Worm (Caenorhabditis elegans) whole organism, mixed stage, embryonic: Measurements from ENCODE around the gene idh-1.

Source experiments
- M03D4.4 ChIP-seq: sonication (generic microtip); optimal IDR thresholded peaks from 2 replicates; lab custom pipeline; 2017; ENCODE audit warnings: mild to moderate bottlenecking, missing genetic modification characterization, missing compliant biosample characterization
- bed-3 ChIP-seq: fragments of 200-800 bp; sonication (Bioruptor generic); optimal IDR thresholded peaks from 3 replicates; lab custom pipeline; 2018; ENCODE audit warnings: mild to moderate bottlenecking, missing genetic modification characterization, moderate library complexity, missing compliant biosample characterization
- blmp-1 ChIP-seq: fragments of 150-350 bp; optimal IDR thresholded peaks from 2 replicates; lab custom pipeline; 2014; ENCODE audit warnings: missing biosample characterization, missing genetic modification characterization
- ceh-39 ChIP-seq: fragments of 150-350 bp; optimal IDR thresholded peaks from 2 replicates; lab custom pipeline; 2014; ENCODE audit warnings: missing biosample characterization, missing genetic modification characterization
- ceh-43 ChIP-seq: fragments of 200-800 bp; sonication (Bioruptor generic); optimal IDR thresholded peaks from 2 replicates; lab custom pipeline; 2018; ENCODE audit warnings: mild to moderate bottlenecking, missing genetic modification characterization, moderate library complexity, missing compliant biosample characterization
- ceh-83 ChIP-seq: fragments of 200-800 bp; sonication (Bioruptor generic); optimal IDR thresholded peaks from 2 replicates; lab custom pipeline; 2018; ENCODE audit warnings: mild to moderate bottlenecking, missing genetic modification characterization, missing compliant biosample characterization
- ces-1 ChIP-seq: fragments of 150-350 bp; optimal IDR thresholded peaks from 2 replicates; lab custom pipeline; 2014; ENCODE audit warnings: missing biosample characterization, missing genetic modification reagents, missing genetic modification characterization
- cnd-1 ChIP-seq: fragments of 200-800 bp; sonication (Bioruptor generic); optimal IDR thresholded peaks from 2 replicates; lab custom pipeline; 2018; ENCODE audit warnings: mild to moderate bottlenecking, missing genetic modification characterization, missing compliant biosample characterization
- drap-1 ChIP-seq: fragments of 200-800 bp; sonication (Bioruptor generic); optimal IDR thresholded peaks from 3 replicates; lab custom pipeline; 2018; ENCODE audit warnings: mild to moderate bottlenecking, missing genetic modification characterization, missing compliant biosample characterization
- elt-1 ChIP-seq: sonication (generic microtip); optimal IDR thresholded peaks from 2 replicates; lab custom pipeline; 2017; ENCODE audit warnings: missing genetic modification characterization, mild to moderate bottlenecking, missing compliant biosample characterization, antibody characterized with exemption, moderate library complexity, borderline replicate concordance; ENCODE audit not compliant: insufficient read depth
- elt-3 ChIP-seq: fragments of 150-350 bp; optimal IDR thresholded peaks from 2 replicates; lab custom pipeline; 2014; ENCODE audit warnings: missing biosample characterization, missing genetic modification characterization
- flh-1 ChIP-seq: fragments of 200-800 bp; sonication (Bioruptor generic); optimal IDR thresholded peaks from 2 replicates; lab custom pipeline; 2018; ENCODE audit warnings: mild to moderate bottlenecking, missing genetic modification characterization, moderate library complexity, missing compliant biosample characterization
- ham-2 ChIP-seq: fragments of 200-800 bp; sonication (Bioruptor generic); optimal IDR thresholded peaks from 2 replicates; lab custom pipeline; 2018; ENCODE audit warnings: mild to moderate bottlenecking, missing genetic modification characterization, missing compliant biosample characterization
- hlh-1 ChIP-seq: fragments of 150-350 bp; optimal IDR thresholded peaks from 2 replicates; lab custom pipeline; 2014; ENCODE audit warnings: missing biosample characterization, missing genetic modification reagents, missing genetic modification characterization
- lin-13 ChIP-seq: fragments of 150-350 bp; optimal IDR thresholded peaks from 2 replicates; lab custom pipeline; 2014; ENCODE audit warnings: missing biosample characterization, missing genetic modification characterization
- lin-32 ChIP-seq: fragments of 200-800 bp; sonication (Bioruptor generic); optimal IDR thresholded peaks from 2 replicates; lab custom pipeline; 2018; ENCODE audit warnings: mild to moderate bottlenecking, missing genetic modification characterization, missing compliant biosample characterization
- lsy-2 ChIP-seq: fragments of 150-350 bp; optimal IDR thresholded peaks from 2 replicates; lab custom pipeline; 2014; ENCODE audit warnings: missing biosample characterization, missing genetic modification characterization
- mab-5 ChIP-seq: fragments of 150-350 bp; optimal IDR thresholded peaks from 2 replicates; lab custom pipeline; 2014; ENCODE audit warnings: missing biosample characterization, missing genetic modification characterization
- mep-1 ChIP-seq: fragments of 150-350 bp; optimal IDR thresholded peaks from 2 replicates; lab custom pipeline; 2017; ENCODE audit warnings: missing biosample characterization, missing genetic modification reagents, missing genetic modification characterization, inconsistent platforms
- mls-2 ChIP-seq: sonication (generic microtip); optimal IDR thresholded peaks from 2 replicates; lab custom pipeline; 2016; ENCODE audit warnings: mild to moderate bottlenecking, missing genetic modification characterization, moderate library complexity, missing compliant biosample characterization
- nhr-12 ChIP-seq: fragments of 150-350 bp; optimal IDR thresholded peaks from 2 replicates; lab custom pipeline; 2014; ENCODE audit warnings: missing biosample characterization, missing genetic modification characterization
- nhr-2 ChIP-seq: fragments of 150-350 bp; optimal IDR thresholded peaks from 2 replicates; lab custom pipeline; 2014; ENCODE audit warnings: missing biosample characterization, missing genetic modification characterization
- nhr-237 ChIP-seq: fragments of 150-350 bp; optimal IDR thresholded peaks from 2 replicates; lab custom pipeline; 2014; ENCODE audit warnings: missing biosample characterization, missing genetic modification characterization
- nhr-28 ChIP-seq: fragments of 150-350 bp; optimal IDR thresholded peaks from 2 replicates; lab custom pipeline; 2014; ENCODE audit warnings: missing biosample characterization, missing genetic modification characterization
- nhr-76 ChIP-seq: sonication (generic microtip); optimal IDR thresholded peaks from 2 replicates; lab custom pipeline; 2017; ENCODE audit warnings: missing biosample characterization, missing genetic modification characterization
- pha-4 ChIP-seq: fragments of 150-350 bp; optimal IDR thresholded peaks from 2 replicates; lab custom pipeline; 2018; ENCODE audit warnings: missing biosample characterization, missing genetic modification reagents, missing genetic modification characterization
- sptf-1 ChIP-seq: sonication (generic microtip); optimal IDR thresholded peaks from 2 replicates; lab custom pipeline; 2017; ENCODE audit warnings: mild to moderate bottlenecking, missing genetic modification characterization, moderate library complexity, missing compliant biosample characterization
- tbx-8 ChIP-seq: fragments of 200-800 bp; sonication (Bioruptor generic); optimal IDR thresholded peaks from 2 replicates; lab custom pipeline; 2018; ENCODE audit warnings: mild to moderate bottlenecking, missing genetic modification characterization, moderate library complexity, missing compliant biosample characterization
- unc-120 ChIP-seq: sonication (generic microtip); optimal IDR thresholded peaks from 2 replicates; lab custom pipeline; 2017; ENCODE audit warnings: missing genetic modification characterization, missing compliant biosample characterization; ENCODE audit not compliant: poor library complexity, severe bottlenecking
- unc-39 ChIP-seq: fragments of 150-350 bp; optimal IDR thresholded peaks from 2 replicates; lab custom pipeline; 2014; ENCODE audit warnings: missing biosample characterization, missing genetic modification characterization
- zip-8 ChIP-seq: fragments of 150-350 bp; optimal IDR thresholded peaks from 2 replicates; lab custom pipeline; 2014; ENCODE audit warnings: missing biosample characterization, missing genetic modification characterization

idh-1 gene

DNA sequence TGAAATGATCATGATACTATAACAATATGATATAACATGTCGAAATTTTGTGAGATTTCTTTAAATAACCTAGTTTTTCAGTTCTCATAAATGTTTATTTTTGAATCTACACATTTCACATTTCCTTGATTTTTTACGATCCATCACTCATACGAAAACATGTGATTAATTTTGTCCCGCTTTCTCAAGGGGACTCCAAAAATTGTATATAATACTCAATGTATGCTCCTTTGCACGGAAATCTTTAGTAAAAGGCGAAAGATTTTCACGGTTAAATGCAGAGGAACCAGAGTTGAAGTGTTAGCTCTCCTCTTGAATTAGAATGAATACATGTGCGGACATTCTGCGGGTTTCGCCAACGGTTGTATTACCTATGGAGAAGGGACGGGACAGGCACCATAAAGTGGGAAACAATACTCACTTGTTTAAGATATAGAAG is 23.5 kb upstream of the idh-1 start:
- no peak for TF ChIP-seq ham-2
- TF ChIP-seq mab-5 (tag; lab: Kevin White, UChicago): no peak
- TF ChIP-seq lin-32 (GFP tag; lab: Kevin White, UChicago): no peak

DNA sequence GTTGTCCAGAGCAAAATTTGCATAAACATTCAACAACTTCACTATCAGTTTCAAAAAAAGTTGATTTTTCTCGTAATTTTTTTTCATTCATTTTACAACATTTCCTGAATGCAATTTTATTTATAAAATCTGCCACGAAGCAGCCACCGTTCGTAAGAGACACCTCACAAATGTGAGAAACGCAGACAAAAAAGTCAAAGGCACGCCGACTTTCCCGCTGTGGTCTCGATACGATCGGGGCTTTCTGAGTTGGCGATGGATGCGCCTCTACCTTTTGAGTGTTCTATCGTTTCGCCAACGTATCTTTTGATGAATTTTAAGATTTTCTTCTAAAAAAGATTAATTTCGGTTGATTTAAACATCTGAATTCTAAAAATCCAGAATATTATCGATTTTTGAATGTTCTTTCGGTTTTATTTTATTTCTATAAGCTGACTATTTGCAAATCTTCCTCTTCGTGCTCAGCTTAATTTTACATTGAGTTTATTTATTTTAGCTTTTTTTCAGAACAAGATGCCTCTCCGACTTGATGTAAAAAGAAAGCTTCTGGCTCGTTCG is 18.4 kb upstream of the idh-1 start, which contains the start of gene copb-2:
Gene copb-2, plus strand, starts transcription at position 508 of the 558 bp plus-strand sequence.
- TF ChIP-seq bed-3 (no peak), lin-13 (no peak), lin-32 (GFP tag; lab: Kevin White, UChicago) (no peak), ces-1 (GFP tag; lab: Kevin White, UChicago) (peak; percentile 49), hlh-1 (tag; lab: Kevin White, UChicago) (peak; percentile 27), mep-1 (tag; lab: Kevin White, UChicago) (peak; percentile 40), unc-120 (tag; lab: Kevin White, UChicago) (no peak), drap-1 (GFP tag; lab: Kevin White, UChicago) (no peak), unc-39 (tag; lab: Kevin White, UChicago) (no peak)

DNA sequence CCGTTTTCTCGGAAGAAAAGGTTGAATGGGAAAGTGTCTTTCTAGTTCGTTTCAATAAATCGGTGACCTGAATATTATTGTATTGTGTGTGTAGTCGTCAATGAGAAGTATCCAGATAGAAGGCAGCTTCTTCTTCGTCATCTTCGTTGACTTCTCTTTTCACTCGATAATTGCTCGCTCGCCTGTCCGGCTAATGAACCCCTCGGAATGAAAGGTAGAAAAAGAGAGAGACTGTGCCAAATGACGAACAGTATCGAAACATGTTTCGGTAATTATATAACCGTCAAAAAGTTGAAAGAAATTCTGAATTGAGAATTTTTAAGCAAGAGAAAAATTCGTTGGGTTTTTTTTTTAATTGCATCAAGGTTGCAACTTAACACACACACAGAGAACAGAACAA is 16.5 kb upstream of the idh-1 start, which contains the start of gene cutl-17:
Gene cutl-17, minus strand, starts transcription at position 101 of the 400 bp plus-strand sequence.
- TF ChIP-seq nhr-12: no peak
- no peak for TF ChIP-seq blmp-1 (tag; lab: Kevin White, UChicago)
- no peak for TF ChIP-seq nhr-28
- TF ChIP-seq nhr-237 (tag; lab: Kevin White, UChicago): no peak
- TF ChIP-seq hlh-1 (tag; lab: Kevin White, UChicago): no peak

DNA sequence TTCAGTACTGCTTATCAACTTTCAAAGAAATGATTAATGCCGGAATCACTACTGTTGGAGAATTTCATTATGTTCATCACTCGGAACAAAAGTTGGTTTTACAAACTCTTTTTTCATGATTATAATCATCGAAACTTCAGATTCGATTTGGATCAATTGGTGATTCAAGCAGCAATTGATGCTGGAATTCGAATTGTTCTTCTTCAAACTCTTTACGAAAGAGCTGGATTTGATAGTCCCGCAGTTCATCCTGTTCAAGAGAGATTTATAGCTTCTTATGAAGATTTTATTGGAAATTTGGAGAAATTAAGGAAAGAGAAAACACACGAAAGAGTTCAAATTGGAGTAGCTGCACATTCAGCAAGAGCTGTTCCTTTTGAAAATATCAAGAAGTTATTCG is 10.9 kb upstream of the idh-1 start:
- TF ChIP-seq blmp-1 (tag; lab: Kevin White, UChicago) (no peak), nhr-12 (no peak), unc-120 (tag; lab: Kevin White, UChicago) (no peak), cnd-1 (no peak), pha-4 (tag; lab: Kevin White, UChicago) (no peak), mls-2 (tag; lab: Kevin White, UChicago) (no peak), nhr-76 (tag; lab: Kevin White, UChicago) (no peak), flh-1 (GFP tag; lab: Kevin White, UChicago) (no peak), ceh-83 (GFP tag; lab: Kevin White, UChicago) (no peak), elt-1 (no peak), lin-32 (GFP tag; lab: Kevin White, UChicago) (no peak), ham-2 (no peak), ces-1 (GFP tag; lab: Kevin White, UChicago) (no peak), nhr-237 (tag; lab: Kevin White, UChicago) (no peak), bed-3 (no peak), tbx-8 (GFP tag; lab: Kevin White, UChicago) (no peak)
- TF ChIP-seq, all 35 proteins: peak for 0

DNA sequence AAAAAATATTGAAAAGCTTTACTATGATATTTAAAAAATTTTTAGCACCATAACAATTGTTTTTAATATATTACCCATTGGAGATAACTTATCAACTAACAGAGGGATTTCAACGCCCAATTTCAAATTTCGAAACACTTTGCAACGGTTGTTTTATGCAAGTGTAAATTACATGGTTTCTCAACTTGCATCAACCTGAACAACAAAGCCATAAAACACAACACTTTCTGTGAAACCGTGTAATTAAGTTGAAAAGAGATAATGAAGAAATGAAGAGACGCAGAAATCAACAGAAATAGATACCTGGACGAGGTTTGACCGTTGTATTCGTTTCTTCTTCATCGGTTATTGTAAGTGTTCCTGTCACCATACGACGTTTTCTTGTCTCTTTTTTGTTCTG is 9.5 kb upstream of the idh-1 start, which contains the start of gene cpin-1:
Gene cpin-1, plus strand, starts transcription at position 301 of the 400 bp plus-strand sequence.
- TF ChIP-seq ham-2: no peak
- TF ChIP-seq sptf-1: no peak
- TF ChIP-seq mep-1 (tag; lab: Kevin White, UChicago): no peak
- TF ChIP-seq M03D4.4 (tag; lab: Kevin White, UChicago): no peak
- no peak for TF ChIP-seq elt-3 (tag; lab: Kevin White, UChicago)
- no peak for TF ChIP-seq lsy-2 (tag; lab: Kevin White, UChicago)
- TF ChIP-seq unc-39 (tag; lab: Kevin White, UChicago): no peak
- no peak for TF ChIP-seq lin-32 (GFP tag; lab: Kevin White, UChicago)
- TF ChIP-seq nhr-76 (tag; lab: Kevin White, UChicago): no peak
- TF ChIP-seq ceh-83 (GFP tag; lab: Kevin White, UChicago): no peak
- no peak for TF ChIP-seq ceh-39 (tag; lab: Kevin White, UChicago)
- no peak for TF ChIP-seq nhr-2 (tag; lab: Kevin White, UChicago)

DNA sequence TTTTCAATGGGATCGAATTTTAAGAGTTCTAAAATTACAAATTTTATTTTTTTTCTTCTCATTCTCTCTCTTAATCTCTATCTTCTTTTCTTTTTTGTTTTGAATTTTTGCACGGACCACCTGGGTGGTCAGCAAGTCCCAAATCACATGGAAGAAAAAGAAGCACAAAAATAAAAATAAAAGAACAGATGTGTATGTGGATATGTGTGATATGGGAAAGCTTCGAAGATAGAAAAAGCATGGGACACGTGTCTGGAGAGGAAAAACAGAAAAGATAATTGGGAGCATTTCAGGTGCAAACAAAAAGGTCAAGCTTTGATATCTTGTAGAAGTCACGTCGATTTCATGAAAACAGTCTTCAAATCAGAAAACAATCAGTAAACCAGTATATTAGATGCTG is 6.3 kb upstream of the idh-1 start, which contains the start of gene hsp-12.6:
Gene hsp-12.6, minus strand, starts transcription at position 20 of the 400 bp plus-strand sequence.
- no peak for TF ChIP-seq ces-1 (GFP tag; lab: Kevin White, UChicago)
- TF ChIP-seq flh-1 (GFP tag; lab: Kevin White, UChicago): no peak
- TF ChIP-seq hlh-1 (tag; lab: Kevin White, UChicago): no peak
- no peak for TF ChIP-seq drap-1 (GFP tag; lab: Kevin White, UChicago)
- TF ChIP-seq ceh-43 (GFP tag; lab: Kevin White, UChicago): no peak
- TF ChIP-seq ceh-83 (GFP tag; lab: Kevin White, UChicago): no peak
- TF ChIP-seq cnd-1: no peak
- TF ChIP-seq mls-2 (tag; lab: Kevin White, UChicago): no peak
- TF ChIP-seq nhr-237 (tag; lab: Kevin White, UChicago): no peak
- TF ChIP-seq lin-32 (GFP tag; lab: Kevin White, UChicago): no peak
- TF ChIP-seq sptf-1: no peak
- no peak for TF ChIP-seq M03D4.4 (tag; lab: Kevin White, UChicago)
- TF ChIP-seq elt-3 (tag; lab: Kevin White, UChicago): no peak
- TF ChIP-seq mep-1 (tag; lab: Kevin White, UChicago): no peak
- TF ChIP-seq zip-8 (tag; lab: Kevin White, UChicago): no peak
- no peak for TF ChIP-seq elt-1
- no peak for TF ChIP-seq nhr-76 (tag; lab: Kevin White, UChicago)
- no peak for TF ChIP-seq unc-39 (tag; lab: Kevin White, UChicago)
- no peak for TF ChIP-seq mab-5 (tag; lab: Kevin White, UChicago)
- TF ChIP-seq nhr-28: no peak
- TF ChIP-seq, all 35 proteins: peak for 0
